Fruit fly (Drosophila melanogaster) whole organism, wandering third instar larva: ENCODE results near the gene CG5810.

ENCODE experiments used
- Dif ChIP-seq: fragments of 200-275, 200-300 bp; sonication (Bioruptor generic); optimal IDR thresholded peaks from 2 replicates; lab custom pipeline; 2018; ENCODE audit warnings: missing biosample characterization, missing genetic modification characterization; ENCODE audit not compliant: partially characterized antibody
- Hr78 ChIP-seq: fragments of >200 bp; optimal IDR thresholded peaks from 2 replicates; lab custom pipeline; 2017; ENCODE audit warnings: missing biosample characterization, missing genetic modification characterization
- Myc ChIP-seq: fragments of >200 bp; optimal IDR thresholded peaks from 2 replicates; lab custom pipeline; 2017
- N ChIP-seq: fragments of >200 bp; optimal IDR thresholded peaks from 2 replicates; lab custom pipeline; 2018; ENCODE audit warnings: missing biosample characterization, missing external identifiers, missing genetic modification characterization
- br ChIP-seq: fragments of 200-800 bp; sonication (Bioruptor generic); optimal IDR thresholded peaks from 2 replicates; lab custom pipeline; 2016; ENCODE audit warnings: missing biosample characterization, missing genetic modification characterization
- dmrt93B ChIP-seq: fragments of 200-800 bp; sonication (Bioruptor generic); optimal IDR thresholded peaks from 2 replicates; lab custom pipeline; 2018; ENCODE audit warnings: missing biosample characterization, mild to moderate bottlenecking, missing genetic modification characterization
- foxo ChIP-seq, 2 experiments: fragments of 200-800 bp; sonication (Bioruptor generic); optimal IDR thresholded peaks; 2 replicates in 1 of 2; 3 replicates in 1 of 2; lab custom pipeline; 2016 to 2017; ENCODE audit warnings: missing biosample characterization in 2 of 2, missing genetic modification characterization in 2 of 2
- fru ChIP-seq: fragments of 200-800 bp; sonication (Bioruptor generic); optimal IDR thresholded peaks from 3 replicates; lab custom pipeline; 2016; ENCODE audit warnings: missing biosample characterization, mild to moderate bottlenecking, missing genetic modification characterization
- h ChIP-seq: fragments of 200-800 bp; sonication (Bioruptor generic); optimal IDR thresholded peaks from 3 replicates; lab custom pipeline; 2016; ENCODE audit warnings: missing biosample characterization, mild to moderate bottlenecking, missing genetic modification characterization
- lola ChIP-seq: fragments of >200 bp; optimal IDR thresholded peaks from 2 replicates; lab custom pipeline; 2017; ENCODE audit warnings: missing biosample characterization, missing genetic modification characterization
- pan ChIP-seq: fragments of >200 bp; optimal IDR thresholded peaks from 2 replicates; lab custom pipeline; 2017
- tai ChIP-seq: sonication (Bioruptor generic); optimal IDR thresholded peaks from 2 replicates; lab custom pipeline; 2016; ENCODE audit warnings: missing biosample characterization, missing genetic modification characterization
- usp ChIP-seq: fragments of >200 bp; optimal IDR thresholded peaks from 2 replicates; lab custom pipeline; 2017; ENCODE audit warnings: missing biosample characterization, missing genetic modification characterization

DNA sequence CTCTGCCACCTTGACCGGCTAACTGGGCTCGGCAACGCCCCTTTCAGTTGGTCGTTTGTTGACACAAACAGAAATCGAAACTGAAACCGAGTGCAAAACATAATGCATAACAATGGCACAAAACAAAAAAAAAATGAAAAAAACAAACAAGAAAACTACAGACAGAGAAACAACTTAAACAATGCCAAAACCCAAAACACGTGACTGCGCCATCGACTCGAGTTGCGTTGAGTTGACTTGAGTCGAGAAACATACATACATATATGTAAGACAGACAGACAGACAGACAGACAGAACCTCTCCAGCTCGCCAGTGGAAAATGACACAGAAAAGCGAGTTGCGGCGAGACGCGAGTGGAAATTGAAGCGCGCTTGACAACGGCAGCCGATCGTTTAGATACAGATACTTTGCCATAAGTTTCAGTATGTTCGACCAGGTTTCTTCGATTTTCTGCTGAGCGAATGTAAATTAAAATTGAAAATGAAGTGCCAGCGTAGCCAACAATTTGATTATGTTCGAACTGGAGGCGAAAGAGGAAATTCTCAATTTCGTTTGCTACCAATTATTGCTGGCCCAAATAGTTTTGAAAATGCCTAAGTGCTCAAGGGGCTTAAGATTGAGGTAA lies 6.1 kb downstream of the CG5810 start:
- TF ChIP-seq N (GFP tag; lab: Kevin White, UChicago): no peak
- TF ChIP-seq fru: no peak
- TF ChIP-seq usp: no peak
- TF ChIP-seq tai (GFP tag; lab: Kevin White, UChicago): no peak
- TF ChIP-seq pan (lab: Kevin White, UChicago): no peak
- TF ChIP-seq dmrt93B (GFP tag; lab: Kevin White, UChicago): no peak
- no peak for TF ChIP-seq Myc (lab: Kevin White, UChicago)
- TF ChIP-seq Dif (GFP tag; lab: Kevin White, UChicago): no peak
- no peak for TF ChIP-seq h (GFP tag; lab: Kevin White, UChicago)
- TF ChIP-seq br: no peak
- no peak for TF ChIP-seq lola (GFP tag; lab: Kevin White, UChicago)
- no peak for TF ChIP-seq Hr78
- TF ChIP-seq foxo (GFP tag; optimal IDR thresholded peaks at IDR 0.05; lab: Kevin White, UChicago): no peak
